Fruit fly (Drosophila melanogaster) whole organism, embryonic: Measurements from ENCODE around the gene mop.
A peak's percentile ranks its signal among the peaks of the same experiment; 100 is the strongest.

Experiments
- Atf6 ChIP-seq: fragments of 200-800 bp; sonication (Bioruptor generic); IDR thresholded peaks from 2 replicates; pipeline ENCODE4 v1.3.6; 2022; ENCODE audit warnings: missing biosample characterization, missing genetic modification characterization
- Bgb ChIP-seq: fragments of 200-800 bp; sonication (Bioruptor generic); IDR thresholded peaks from 2 replicates; pipeline ENCODE4 v1.3.6; 2022; ENCODE audit warnings: missing biosample characterization, missing genetic modification characterization; ENCODE audit not compliant: partially characterized antibody
- CG10366 ChIP-seq: fragments of 200-800 bp; sonication (Bioruptor generic); IDR thresholded peaks from 2 replicates; pipeline ENCODE4 v1.3.6; 2022; ENCODE audit warnings: missing biosample characterization, missing genetic modification characterization
- CG10979 ChIP-seq: fragments of 200-800 bp; sonication (Bioruptor generic); optimal IDR thresholded peaks from 2 replicates; lab custom pipeline; 2018; ENCODE audit warnings: missing biosample characterization, mild to moderate bottlenecking, missing genetic modification characterization, moderate library complexity
- CG11504 ChIP-seq: fragments of 200-800 bp; sonication (Bioruptor generic); optimal IDR thresholded peaks from 3 replicates; lab custom pipeline; 2019; ENCODE audit warnings: missing biosample characterization, mild to moderate bottlenecking, missing genetic modification characterization, moderate library complexity
- CG11560 ChIP-seq: fragments of 200-800 bp; sonication (Bioruptor generic); IDR thresholded peaks from 3 replicates; pipeline ENCODE4 v1.3.6; 2022; ENCODE audit warnings: missing biosample characterization, missing genetic modification characterization
- CG11696 ChIP-seq: fragments of 200-800 bp; sonication (Bioruptor generic); IDR thresholded peaks from 2 replicates; pipeline ENCODE4 v1.3.6; 2022; ENCODE audit warnings: missing biosample characterization, missing genetic modification characterization
- CG13123 ChIP-seq: fragments of 200-800 bp; sonication (Bioruptor generic); optimal IDR thresholded peaks from 2 replicates; lab custom pipeline; 2016; ENCODE audit warnings: missing biosample characterization, missing genetic modification characterization
- CG15601 ChIP-seq: fragments of 200-800 bp; sonication (Bioruptor generic); optimal IDR thresholded peaks from 3 replicates; lab custom pipeline; 2019; ENCODE audit warnings: missing biosample characterization, mild to moderate bottlenecking, missing genetic modification characterization, moderate library complexity
- CG15696 ChIP-seq: fragments of 200-800 bp; sonication (Bioruptor generic); optimal IDR thresholded peaks from 2 replicates; lab custom pipeline; 2019; ENCODE audit warnings: missing biosample characterization, mild to moderate bottlenecking, missing genetic modification characterization, moderate library complexity
- CG2120 ChIP-seq: fragments of 200-800 bp; sonication (Bioruptor generic); optimal IDR thresholded peaks from 3 replicates; lab custom pipeline; 2016; ENCODE audit warnings: missing biosample characterization, missing genetic modification characterization
- CG6175 ChIP-seq: fragments of 200-800 bp; sonication (Bioruptor generic); IDR thresholded peaks from 3 replicates; pipeline ENCODE4 v1.3.6; 2022; ENCODE audit warnings: missing biosample characterization, missing genetic modification characterization
- CG6689 ChIP-seq: fragments of 200-800 bp; sonication (Bioruptor generic); IDR thresholded peaks from 2 replicates; pipeline ENCODE4 v1.3.6; 2022; ENCODE audit warnings: missing biosample characterization, missing genetic modification characterization
- CG6813 ChIP-seq: fragments of 200-800 bp; sonication (Bioruptor generic); optimal IDR thresholded peaks from 2 replicates; lab custom pipeline; 2017; ENCODE audit warnings: missing biosample characterization, missing genetic modification characterization, mild to moderate bottlenecking, moderate library complexity, missing genetic modification reagents
- CG9817 ChIP-seq: fragments of 200-800 bp; sonication (Bioruptor generic); optimal IDR thresholded peaks from 2 replicates; lab custom pipeline; 2018; ENCODE audit warnings: missing biosample characterization, mild to moderate bottlenecking, missing genetic modification characterization, moderate library complexity
- Fer1 ChIP-seq: fragments of 200-800 bp; sonication (Bioruptor generic); optimal IDR thresholded peaks from 2 replicates; lab custom pipeline; 2017; ENCODE audit warnings: missing biosample characterization, mild to moderate bottlenecking, missing genetic modification characterization
- HHEX ChIP-seq: fragments of 200-800 bp; sonication (Bioruptor generic); optimal IDR thresholded peaks from 3 replicates; lab custom pipeline; 2017; ENCODE audit warnings: missing biosample characterization, mild to moderate bottlenecking, missing genetic modification characterization, missing genetic modification reagents
- HLH4C ChIP-seq: fragments of 200-800 bp; sonication (Bioruptor generic); IDR thresholded peaks from 3 replicates; pipeline ENCODE4 v1.3.6; 2022; ENCODE audit warnings: missing biosample characterization, missing genetic modification characterization; ENCODE audit not compliant: partially characterized antibody
- Hmx ChIP-seq: fragments of 200-800 bp; sonication (Bioruptor generic); optimal IDR thresholded peaks from 2 replicates; lab custom pipeline; 2016; ENCODE audit warnings: missing biosample characterization, missing genetic modification characterization
- Lpt ChIP-seq: fragments of >200 bp; optimal IDR thresholded peaks from 2 replicates; lab custom pipeline; 2018; ENCODE audit warnings: missing biosample characterization, missing genetic modification characterization
- MTF-1 ChIP-seq: fragments of 200-800 bp; sonication (Bioruptor generic); optimal IDR thresholded peaks from 2 replicates; lab custom pipeline; 2018; ENCODE audit warnings: missing biosample characterization, mild to moderate bottlenecking, missing genetic modification characterization, borderline replicate concordance
- Max ChIP-seq: fragments of 200-800 bp; sonication (Bioruptor generic); optimal IDR thresholded peaks from 2 replicates; lab custom pipeline; 2016; ENCODE audit warnings: missing biosample characterization, mild to moderate bottlenecking, missing genetic modification characterization
- Sox102F ChIP-seq: fragments of 200-800 bp; sonication (Bioruptor generic); optimal IDR thresholded peaks from 2 replicates; lab custom pipeline; 2018; ENCODE audit warnings: missing biosample characterization, mild to moderate bottlenecking, missing genetic modification characterization, moderate library complexity
- ab ChIP-seq: fragments of 200-800 bp; sonication (Bioruptor generic); optimal IDR thresholded peaks from 2 replicates; lab custom pipeline; 2016; ENCODE audit warnings: missing biosample characterization, missing genetic modification characterization
- al ChIP-seq: fragments of 200-800 bp; sonication (Bioruptor generic); IDR thresholded peaks from 2 replicates; pipeline ENCODE4 v1.3.6; 2022; ENCODE audit warnings: missing biosample characterization, missing genetic modification characterization
- ara ChIP-seq: fragments of 200-800 bp; sonication (Bioruptor generic); IDR thresholded peaks from 2 replicates; pipeline ENCODE4 v1.3.6; 2022; ENCODE audit warnings: missing biosample characterization, missing genetic modification characterization
- cas ChIP-seq: fragments of 200-800 bp; sonication (Bioruptor generic); IDR thresholded peaks from 2 replicates; pipeline ENCODE4 v1.3.6; 2022; ENCODE audit warnings: missing biosample characterization, missing genetic modification characterization
- chm ChIP-seq: fragments of 200-800 bp; sonication (Bioruptor generic); IDR thresholded peaks from 2 replicates; pipeline ENCODE4 v1.3.6; 2022; ENCODE audit warnings: missing biosample characterization, missing genetic modification characterization
- cwo ChIP-seq: fragments of 200-800 bp; sonication (Bioruptor generic); optimal IDR thresholded peaks from 3 replicates; lab custom pipeline; 2017; ENCODE audit warnings: missing biosample characterization, missing genetic modification characterization, mild to moderate bottlenecking, moderate library complexity, missing genetic modification reagents
- da ChIP-seq: fragments of 200-800 bp; sonication (Bioruptor generic); optimal IDR thresholded peaks from 2 replicates; lab custom pipeline; 2016; ENCODE audit warnings: missing biosample characterization, missing genetic modification characterization
- dan ChIP-seq: fragments of 200-800 bp; sonication (Bioruptor generic); IDR thresholded peaks from 2 replicates; pipeline ENCODE4 v1.3.6; 2022; ENCODE audit warnings: missing biosample characterization, missing genetic modification characterization
- emc ChIP-seq: fragments of 200-800 bp; sonication (Bioruptor generic); optimal IDR thresholded peaks from 2 replicates; lab custom pipeline; 2016; ENCODE audit warnings: missing biosample characterization, missing genetic modification characterization
- ewg ChIP-seq: fragments of 200-800 bp; sonication (Bioruptor generic); optimal IDR thresholded peaks from 3 replicates; lab custom pipeline; 2017; ENCODE audit warnings: mild to moderate bottlenecking, missing biosample characterization, missing genetic modification reagents, missing genetic modification characterization
- fd102C ChIP-seq: fragments of 200-800 bp; sonication (Bioruptor generic); optimal IDR thresholded peaks from 2 replicates; lab custom pipeline; 2018; ENCODE audit warnings: missing biosample characterization, mild to moderate bottlenecking, missing genetic modification characterization, moderate library complexity
- gce ChIP-seq: fragments of 200-800 bp; sonication (Bioruptor generic); IDR thresholded peaks from 3 replicates; pipeline ENCODE4 v1.3.6; 2022; ENCODE audit warnings: missing biosample characterization, missing genetic modification characterization
- gcm2 ChIP-seq: fragments of 200-800 bp; sonication (Bioruptor generic); optimal IDR thresholded peaks from 2 replicates; lab custom pipeline; 2016; ENCODE audit warnings: missing biosample characterization, missing genetic modification characterization
- gsb ChIP-seq: fragments of 200-800 bp; sonication (Bioruptor generic); IDR thresholded peaks from 2 replicates; pipeline ENCODE4 v1.3.6; 2022; ENCODE audit warnings: missing biosample characterization, missing genetic modification characterization
- h ChIP-seq: fragments of >200 bp; optimal IDR thresholded peaks from 2 replicates; lab custom pipeline; 2017
- klu ChIP-seq: fragments of 200-800 bp; sonication (Bioruptor generic); IDR thresholded peaks from 2 replicates; pipeline ENCODE4 v1.3.6; 2022; ENCODE audit warnings: missing biosample characterization, missing genetic modification characterization
- knrl ChIP-seq: fragments of 200-800 bp; sonication (Bioruptor generic); IDR thresholded peaks from 3 replicates; pipeline ENCODE4 v1.3.6; 2022; ENCODE audit warnings: missing biosample characterization, missing genetic modification characterization; ENCODE audit not compliant: partially characterized antibody
- nom ChIP-seq: fragments of 200-800 bp; sonication (Bioruptor generic); optimal IDR thresholded peaks from 2 replicates; lab custom pipeline; 2017; ENCODE audit warnings: missing biosample characterization, missing genetic modification characterization, mild to moderate bottlenecking, moderate library complexity, missing genetic modification reagents
- peb ChIP-seq: fragments of 200-800 bp; sonication (Bioruptor generic); IDR thresholded peaks from 2 replicates; pipeline ENCODE4 v1.3.6; 2022; ENCODE audit warnings: missing biosample characterization, missing genetic modification characterization
- pita ChIP-seq: fragments of 200-800 bp; sonication (Bioruptor generic); optimal IDR thresholded peaks from 2 replicates; lab custom pipeline; 2017; ENCODE audit warnings: missing biosample characterization, mild to moderate bottlenecking, missing genetic modification characterization
- pnt ChIP-seq: fragments of 200-800 bp; sonication (Bioruptor generic); optimal IDR thresholded peaks from 3 replicates; lab custom pipeline; 2016; ENCODE audit warnings: missing biosample characterization, missing genetic modification characterization
- pum ChIP-seq: fragments of 200-800 bp; sonication (Bioruptor generic); optimal IDR thresholded peaks from 2 replicates; lab custom pipeline; 2016; ENCODE audit warnings: missing biosample characterization, missing genetic modification characterization
- ro ChIP-seq: fragments of 200-800 bp; sonication (Bioruptor generic); IDR thresholded peaks from 2 replicates; pipeline ENCODE4 v1.3.6; 2022; ENCODE audit warnings: missing biosample characterization, missing genetic modification characterization
- slou ChIP-seq: fragments of 200-800 bp; sonication (Bioruptor generic); optimal IDR thresholded peaks from 3 replicates; lab custom pipeline; 2016; ENCODE audit warnings: missing biosample characterization, missing genetic modification characterization
- tgo ChIP-seq: fragments of 200-800 bp; sonication (Bioruptor generic); IDR thresholded peaks from 3 replicates; pipeline ENCODE4 v1.3.6; 2022; ENCODE audit warnings: missing biosample characterization, missing genetic modification characterization
- usp ChIP-seq: fragments of >200 bp; optimal IDR thresholded peaks from 2 replicates; lab custom pipeline; 2017; ENCODE audit warnings: missing biosample characterization, missing genetic modification characterization
- vnd ChIP-seq: fragments of 200-800 bp; sonication (Bioruptor generic); IDR thresholded peaks from 3 replicates; pipeline ENCODE4 v1.3.6; 2022; ENCODE audit warnings: missing biosample characterization, missing genetic modification characterization; ENCODE audit not compliant: partially characterized antibody

The mop gene

DNA sequence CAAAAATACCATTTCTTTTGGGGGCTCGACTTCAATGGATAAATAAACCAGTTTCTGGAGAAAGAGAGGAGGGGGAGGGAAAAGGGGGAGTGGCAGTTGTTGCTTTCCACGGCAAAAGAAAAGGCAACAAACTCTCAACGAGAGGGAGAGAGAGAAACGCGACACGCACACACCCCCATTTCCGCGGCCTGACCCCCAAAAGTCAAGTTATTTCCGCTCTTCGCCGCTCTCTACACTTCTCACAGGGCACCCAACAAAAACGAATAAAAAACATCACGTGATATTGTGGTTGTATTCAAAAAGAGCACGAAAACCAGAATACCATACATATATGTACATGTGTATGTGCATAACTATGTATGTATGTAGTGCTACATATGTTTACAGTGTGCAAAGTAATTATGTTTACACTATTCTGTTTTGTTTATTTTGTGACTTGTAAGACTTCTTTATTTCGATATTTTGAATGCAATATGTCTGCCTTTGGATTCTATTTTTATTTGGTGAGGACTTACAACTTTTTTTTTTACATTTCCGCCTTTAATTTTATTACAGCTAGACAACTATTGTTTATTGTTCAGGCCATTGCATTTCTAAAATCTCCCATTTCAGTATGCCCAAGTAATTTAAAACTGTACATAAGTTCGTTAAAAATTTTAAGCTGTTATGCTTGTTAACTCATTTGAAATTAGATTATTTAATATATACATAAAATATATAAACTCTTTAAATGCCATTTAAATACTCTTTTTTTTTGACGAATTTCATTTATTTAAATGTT is 5.3 kb upstream of the mop start (continued):
- TF ChIP-seq ewg, result peak; percentile 40
- TF ChIP-seq CG10366 (GFP tag; lab: Robert Waterston, UW), result peak; percentile 55; the same call in 1 of the 2 replicates
- peak; percentile 23 for TF ChIP-seq slou (GFP tag; lab: Kevin White, UChicago)
- no peak for TF ChIP-seq CG11560 (tag; lab: Robert Waterston, UW)
- no peak for TF ChIP-seq CG6175
- peak; percentile 58 for TF ChIP-seq CG15601
- peak; percentile 46 for TF ChIP-seq pum (GFP tag; lab: Kevin White, UChicago)
- no peak for TF ChIP-seq fd102C (GFP tag; lab: Kevin White, UChicago)
- TF ChIP-seq al (GFP tag; lab: Robert Waterston, UW), result no peak; the same call in 1 of the 2 replicates
- TF ChIP-seq Max (GFP tag; lab: Kevin White, UChicago), result peak; percentile 46
- TF ChIP-seq pita (GFP tag; lab: Kevin White, UChicago), result no peak
- no peak for TF ChIP-seq ro
- TF ChIP-seq Lpt (GFP tag; lab: Kevin White, UChicago), result no peak
- peak; percentile 73 for TF ChIP-seq CG10979 (tag; lab: Kevin White, UChicago)
- peak; percentile 65 for TF ChIP-seq HHEX (GFP tag; lab: Kevin White, UChicago)
- TF ChIP-seq dan (GFP tag; lab: Robert Waterston, UW), result no peak
- no peak for TF ChIP-seq CG13123 (GFP tag; lab: Kevin White, UChicago)
- TF ChIP-seq chm (GFP tag; lab: Robert Waterston, UW), result peak; percentile 66; the same call in 1 of the 2 replicates
- peak; percentile 85 for TF ChIP-seq CG11504 (tag; lab: Kevin White, UChicago)
- no peak for TF ChIP-seq Hmx (GFP tag; lab: Kevin White, UChicago)
- peak; percentile 55 for TF ChIP-seq MTF-1 (GFP tag; lab: Kevin White, UChicago)
- peak; percentile 58 for TF ChIP-seq CG6689 (GFP tag; lab: Robert Waterston, UW)
- TF ChIP-seq cas, result peak; percentile 20; the same call in 1 of the 2 replicates
- TF ChIP-seq klu (GFP tag; lab: Robert Waterston, UW), result no peak
- no peak for TF ChIP-seq usp (GFP tag; lab: Kevin White, UChicago)
- no peak for TF ChIP-seq vnd (GFP tag; lab: Robert Waterston, UW)
- no peak for TF ChIP-seq gcm2 (GFP tag; lab: Kevin White, UChicago)
- peak; percentile 99 for TF ChIP-seq cwo (GFP tag; lab: Kevin White, UChicago)
- TF ChIP-seq nom (GFP tag; lab: Kevin White, UChicago), result peak; percentile 96
- no peak for TF ChIP-seq knrl (GFP tag; lab: Robert Waterston, UW)
- no peak for TF ChIP-seq gce (GFP tag; lab: Robert Waterston, UW)
- TF ChIP-seq h (lab: Kevin White, UChicago), result no peak
- TF ChIP-seq ara, result peak; percentile 53; the same call in 1 of the 2 replicates
- no peak for TF ChIP-seq gsb (GFP tag; lab: Robert Waterston, UW)
- TF ChIP-seq peb (GFP tag; lab: Robert Waterston, UW), result no peak
- no peak; the same call in 1 of the 2 replicates for TF ChIP-seq CG11696 (GFP tag; lab: Robert Waterston, UW)
- TF ChIP-seq emc (GFP tag; lab: Kevin White, UChicago), result no peak
- peak; percentile 22 for TF ChIP-seq pnt (GFP tag; lab: Kevin White, UChicago)
- peak; percentile 77 for TF ChIP-seq Fer1
- no peak for TF ChIP-seq ab (GFP tag; lab: Kevin White, UChicago)
- TF ChIP-seq tgo (GFP tag; lab: Robert Waterston, UW), result peak; percentile 26; the same call in 2 of the 3 replicates
- peak; percentile 35; the same call in 1 of the 2 replicates for TF ChIP-seq Atf6 (GFP tag; lab: Robert Waterston, UW)
- TF ChIP-seq CG9817, result peak; percentile 20
- peak; percentile 66 for TF ChIP-seq CG15696
- TF ChIP-seq da (GFP tag; lab: Kevin White, UChicago), result peak; percentile 39
- peak; percentile 24; the same call in 1 of the 2 replicates for TF ChIP-seq Bgb (GFP tag; lab: Robert Waterston, UW)
- peak; percentile 74 for TF ChIP-seq Sox102F (GFP tag; lab: Kevin White, UChicago)
- no peak for TF ChIP-seq HLH4C (GFP tag; lab: Robert Waterston, UW)
- peak; percentile 58 for TF ChIP-seq CG2120 (GFP tag; lab: Kevin White, UChicago)
- TF ChIP-seq CG6813 (GFP tag; lab: Kevin White, UChicago), result peak; percentile 58
